Fruit fly (Drosophila melanogaster) whole organism, pupa: ENCODE measurements around the gene lin-28.

ENCODE experiments used
- CG10348 ChIP-seq: fragments of 200-800 bp; sonication (Bioruptor generic); IDR thresholded peaks from 2 replicates; pipeline ENCODE4 v1.3.6; 2022; ENCODE audit warnings: missing biosample characterization, missing genetic modification characterization
- CG12605 ChIP-seq: fragments of 200-800 bp; sonication (Bioruptor generic); IDR thresholded peaks from 2 replicates; pipeline ENCODE4 v1.3.6; 2022; ENCODE audit warnings: missing biosample characterization, missing genetic modification characterization
- CG13204 ChIP-seq: fragments of 200-800 bp; sonication (Bioruptor generic); optimal IDR thresholded peaks from 2 replicates; lab custom pipeline; 2018; ENCODE audit warnings: missing biosample characterization, mild to moderate bottlenecking, missing genetic modification characterization, moderate library complexity
- CG14655 ChIP-seq: fragments of 200-800 bp; sonication (Bioruptor generic); optimal IDR thresholded peaks from 3 replicates; lab custom pipeline; 2017; ENCODE audit warnings: mild to moderate bottlenecking, missing biosample characterization, missing genetic modification reagents, missing genetic modification characterization
- CG15710 ChIP-seq: fragments of 200-800 bp; sonication (Bioruptor generic); optimal IDR thresholded peaks from 2 replicates; lab custom pipeline; 2018; ENCODE audit warnings: missing biosample characterization, mild to moderate bottlenecking, missing genetic modification characterization, moderate library complexity
- CG17806 ChIP-seq: fragments of 200-800 bp; sonication (Bioruptor generic); optimal IDR thresholded peaks from 2 replicates; lab custom pipeline; 2018; ENCODE audit warnings: missing biosample characterization, mild to moderate bottlenecking, missing genetic modification characterization, moderate library complexity
- CG32121 ChIP-seq: fragments of 200-800 bp; sonication (Bioruptor generic); IDR thresholded peaks from 2 replicates; pipeline ENCODE4 v1.3.6; 2022; ENCODE audit warnings: missing biosample characterization, missing genetic modification characterization
- CG34367 ChIP-seq: fragments of 200-800 bp; sonication (Bioruptor generic); optimal IDR thresholded peaks from 2 replicates; lab custom pipeline; 2018; ENCODE audit warnings: missing biosample characterization, mild to moderate bottlenecking, missing genetic modification characterization
- CG4496 ChIP-seq: fragments of 200-800 bp; sonication (Bioruptor generic); IDR thresholded peaks from 3 replicates; pipeline ENCODE4 v1.3.6; 2022; ENCODE audit warnings: missing biosample characterization, missing genetic modification characterization
- CG8159 ChIP-seq: fragments of 200-800 bp; sonication (Bioruptor generic); optimal IDR thresholded peaks from 3 replicates; lab custom pipeline; 2018; ENCODE audit warnings: missing biosample characterization, mild to moderate bottlenecking, missing genetic modification characterization, moderate library complexity
- CG8301 ChIP-seq: fragments of 200-800 bp; sonication (Bioruptor generic); optimal IDR thresholded peaks from 2 replicates; lab custom pipeline; 2018; ENCODE audit warnings: missing biosample characterization, mild to moderate bottlenecking, missing genetic modification characterization
- CG9948 ChIP-seq: fragments of 200-800 bp; sonication (Bioruptor generic); optimal IDR thresholded peaks from 2 replicates; lab custom pipeline; 2018; ENCODE audit warnings: missing biosample characterization, mild to moderate bottlenecking, missing genetic modification characterization, moderate library complexity
- D1 ChIP-seq: fragments of 200-800 bp; sonication (Bioruptor generic); optimal IDR thresholded peaks from 2 replicates; lab custom pipeline; 2018; ENCODE audit warnings: missing biosample characterization, mild to moderate bottlenecking, missing genetic modification characterization, moderate library complexity
- EcR ChIP-seq: fragments of 200-800 bp; sonication (Bioruptor generic); optimal IDR thresholded peaks from 3 replicates; lab custom pipeline; 2019; ENCODE audit warnings: missing biosample characterization, missing genetic modification characterization, mild to moderate bottlenecking, moderate library complexity, missing genetic modification reagents
- Ets98B ChIP-seq: fragments of 200-800 bp; sonication (Bioruptor generic); IDR thresholded peaks from 2 replicates; pipeline ENCODE4 v1.3.6; 2022; ENCODE audit warnings: missing biosample characterization, missing genetic modification characterization
- Pif1A ChIP-seq: fragments of 200-800 bp; sonication (Bioruptor generic); optimal IDR thresholded peaks from 3 replicates; lab custom pipeline; 2016; ENCODE audit warnings: missing biosample characterization, missing genetic modification characterization
- Snoo ChIP-seq: fragments of 200-800 bp; sonication (Bioruptor generic); optimal IDR thresholded peaks from 3 replicates; lab custom pipeline; 2017; ENCODE audit warnings: missing biosample characterization, mild to moderate bottlenecking, missing genetic modification characterization, inconsistent platforms
- fd96Ca ChIP-seq: fragments of 200-800 bp; sonication (Bioruptor generic); IDR thresholded peaks from 3 replicates; pipeline ENCODE4 v1.3.6; 2022; ENCODE audit warnings: missing biosample characterization, missing genetic modification characterization
- gl ChIP-seq: fragments of 200-800 bp; sonication (Bioruptor generic); optimal IDR thresholded peaks from 2 replicates; lab custom pipeline; 2018; ENCODE audit warnings: missing biosample characterization, mild to moderate bottlenecking, missing genetic modification characterization
- rn ChIP-seq: fragments of 200-800 bp; sonication (Bioruptor generic); IDR thresholded peaks from 2 replicates; pipeline ENCODE4 v1.3.6; 2022; ENCODE audit warnings: missing biosample characterization, missing genetic modification characterization

The lin-28 gene

dm6 chr3L:5678241-5678905 is 23.9 kb downstream of the lin-28 start:
- TF ChIP-seq D1 (tag; lab: Kevin White, UChicago) (no peak), CG9948 (tag; lab: Kevin White, UChicago) (no peak), CG13204 (peak; percentile 41)

- TF ChIP-seq Snoo (tag; lab: Kevin White, UChicago): no peak
- no peak for TF ChIP-seq Ets98B (GFP tag; lab: Robert Waterston, UW)
- no peak for TF ChIP-seq CG32121 (GFP tag; lab: Robert Waterston, UW)
- no peak for TF ChIP-seq CG34367
- TF ChIP-seq CG9948 (tag; lab: Kevin White, UChicago): no peak
- TF ChIP-seq rn (GFP tag; lab: Robert Waterston, UW): no peak
- TF ChIP-seq CG8159 (tag; lab: Kevin White, UChicago): no peak
- no peak for TF ChIP-seq CG13204
- TF ChIP-seq fd96Ca (GFP tag; lab: Robert Waterston, UW): no peak
- no peak for TF ChIP-seq D1 (tag; lab: Kevin White, UChicago)
- TF ChIP-seq CG10348: no peak
- TF ChIP-seq EcR (GFP tag; lab: Kevin White, UChicago): no peak
- TF ChIP-seq CG17806: no peak
- TF ChIP-seq Pif1A: no peak
- no peak for TF ChIP-seq CG14655
- no peak for TF ChIP-seq CG15710
- no peak for TF ChIP-seq CG12605
- TF ChIP-seq gl: no peak
- no peak for TF ChIP-seq CG4496 (GFP tag; lab: Robert Waterston, UW)
Observed at dm6 chr3L:5686274-5686673, 31.8 kb downstream of the lin-28 start.

dm6 chr3L:5690994-5691503 is 36.6 kb downstream of the lin-28 start:
- no peak for TF ChIP-seq CG10348
- TF ChIP-seq rn (GFP tag; lab: Robert Waterston, UW): no peak
- TF ChIP-seq CG8301: no peak
- no peak for TF ChIP-seq CG4496 (GFP tag; lab: Robert Waterston, UW)
- TF ChIP-seq EcR (GFP tag; lab: Kevin White, UChicago): no peak
- no peak for TF ChIP-seq CG34367
- TF ChIP-seq CG9948 (tag; lab: Kevin White, UChicago): no peak
- no peak for TF ChIP-seq CG13204
- TF ChIP-seq fd96Ca (GFP tag; lab: Robert Waterston, UW): no peak
- no peak for TF ChIP-seq Pif1A
